Worm (Caenorhabditis elegans) whole organism, L4/young adult: ENCODE results near the gene Y53G8AR.5.

Experiments used
- W03F9.2 ChIP-seq: fragments of 150-350 bp; optimal IDR thresholded peaks from 2 replicates; lab custom pipeline; 2014; ENCODE audit warnings: missing biosample characterization, missing genetic modification characterization
- dao-5 ChIP-seq: sonication (generic microtip); optimal IDR thresholded peaks from 2 replicates; lab custom pipeline; 2016; ENCODE audit warnings: missing genotype, missing genetic modification characterization, moderate library complexity, missing compliant biosample characterization
- him-1 ChIP-seq: sonication (generic microtip); optimal IDR thresholded peaks from 2 replicates; lab custom pipeline; 2016; ENCODE audit warnings: missing genotype, missing genetic modification reagents, missing genetic modification characterization, missing compliant biosample characterization

Y53G8AR.5 gene

ce11 chrIII:3278610-3279009 is 18.6 kb upstream of the Y53G8AR.5 start, which contains the start of gene Y53G8AM.8:
Gene Y53G8AM.8, minus strand, starts transcription at chrIII:3278710.
- TF ChIP-seq him-1 (tag; lab: Kevin White, UChicago) (no peak), dao-5 (no peak), W03F9.2 (tag; lab: Kevin White, UChicago) (no peak)

ce11 chrIII:3279304-3279703 is 17.9 kb upstream of the Y53G8AR.5 start:
- peak; percentile 49 for TF ChIP-seq W03F9.2 (tag; lab: Kevin White, UChicago)
- TF ChIP-seq him-1 (tag; lab: Kevin White, UChicago): no peak

- no peak for TF ChIP-seq him-1 (tag; lab: Kevin White, UChicago)
- TF ChIP-seq dao-5: no peak
- no peak for TF ChIP-seq W03F9.2 (tag; lab: Kevin White, UChicago)
Measured at ce11 chrIII:3281860-3282358, 15.3 kb upstream of the Y53G8AR.5 start, which contains the start of gene mfsd-8. Gene mfsd-8, plus strand, starts transcription at chrIII:3282308.

- TF ChIP-seq W03F9.2 (tag; lab: Kevin White, UChicago) (peak; percentile 41), dao-5 (no peak)
Measured at ce11 chrIII:3294283-3294793, 2.9 kb upstream of the Y53G8AR.5 start, which contains the start of the genes Y53G8AR.8 and Y53G8AR.6. Gene Y53G8AR.8, minus strand, starts transcription at chrIII:3294330. Gene Y53G8AR.6, plus strand, starts transcription at chrIII:3294743.

ce11 chrIII:3304554-3304953 is 7.3 kb downstream of the Y53G8AR.5 start:
- TF ChIP-seq him-1 (tag; lab: Kevin White, UChicago): no peak
- no peak for TF ChIP-seq dao-5
- no peak for TF ChIP-seq W03F9.2 (tag; lab: Kevin White, UChicago)

ce11 chrIII:3306322-3306721 is 9.1 kb downstream of the Y53G8AR.5 start:
- TF ChIP-seq him-1 (tag; lab: Kevin White, UChicago) (no peak), W03F9.2 (tag; lab: Kevin White, UChicago) (no peak)

ce11 chrIII:3307379-3307778 is 10.1 kb downstream of the Y53G8AR.5 start:
- TF ChIP-seq him-1 (tag; lab: Kevin White, UChicago) (no peak), W03F9.2 (tag; lab: Kevin White, UChicago) (no peak), dao-5 (no peak)

ce11 chrIII:3308940-3309339 is 11.7 kb downstream of the Y53G8AR.5 start:
- no peak for TF ChIP-seq him-1 (tag; lab: Kevin White, UChicago)
- no peak for TF ChIP-seq dao-5
- TF ChIP-seq W03F9.2 (tag; lab: Kevin White, UChicago): no peak

- no peak for TF ChIP-seq him-1 (tag; lab: Kevin White, UChicago)
- no peak for TF ChIP-seq dao-5
- TF ChIP-seq W03F9.2 (tag; lab: Kevin White, UChicago): no peak
Measured at ce11 chrIII:3309700-3310099, 12.4 kb downstream of the Y53G8AR.5 start.

ce11 chrIII:3310876-3311597 is 13.8 kb downstream of the Y53G8AR.5 start, which contains the start of gene ral-1:
Gene ral-1, plus strand, starts transcription at chrIII:3311310.
- TF ChIP-seq dao-5 (no peak), W03F9.2 (tag; lab: Kevin White, UChicago) (no peak), him-1 (tag; lab: Kevin White, UChicago) (no peak)

- no peak for TF ChIP-seq dao-5
Measured at ce11 chrIII:3311607-3312006, 14.4 kb downstream of the Y53G8AR.5 start.

- TF ChIP-seq him-1 (tag; lab: Kevin White, UChicago) (no peak), dao-5 (no peak), W03F9.2 (tag; lab: Kevin White, UChicago) (no peak)
Measured at ce11 chrIII:3312111-3312510, 14.9 kb downstream of the Y53G8AR.5 start.

ce11 chrIII:3317887-3318286 is 20.6 kb downstream of the Y53G8AR.5 start:
- no peak for TF ChIP-seq W03F9.2 (tag; lab: Kevin White, UChicago)
- no peak for TF ChIP-seq him-1 (tag; lab: Kevin White, UChicago)
- no peak for TF ChIP-seq dao-5

ce11 chrIII:3321145-3321544 is 23.9 kb downstream of the Y53G8AR.5 start, which contains the start of gene Y53G8AR.9:
Gene Y53G8AR.9, minus strand, starts transcription at chrIII:3321245.
- TF ChIP-seq dao-5 (no peak), him-1 (tag; lab: Kevin White, UChicago) (no peak), W03F9.2 (tag; lab: Kevin White, UChicago) (no peak)
